Worm (Caenorhabditis elegans): ENCODE results near the gene Y50D4A.6.
"Not testable (repeated sequence)": the region's sequence is repeated elsewhere in the genome, so short reads cannot be mapped to it uniquely, and the experiment has no call there.

Gene Y50D4A.6

ce11 chrV:1223559-1223958, 24.5 kb upstream of the Y50D4A.6 start:
- no peak for TF ChIP-seq ceh-9 (tag; optimal IDR thresholded peaks at IDR 0.05)
- TF ChIP-seq unc-42 (tag; optimal IDR thresholded peaks at IDR 0.05), result peak; percentile 81

- no peak for TF ChIP-seq ceh-34 (tag; optimal IDR thresholded peaks at IDR 0.05)
- TF ChIP-seq ets-4 (tag; optimal IDR thresholded peaks at IDR 0.05), result no peak
- TF ChIP-seq ceh-19 (GFP tag; optimal IDR thresholded peaks at IDR 0.05), result no peak
- no peak for TF ChIP-seq nfya-1 (tag; optimal IDR thresholded peaks at IDR 0.05)
- TF ChIP-seq hlh-8 (tag; optimal IDR thresholded peaks at IDR 0.05), result no peak
- no peak for TF ChIP-seq hlh-15 (tag; optimal IDR thresholded peaks at IDR 0.05)
- no peak for TF ChIP-seq pros-1 (tag; optimal IDR thresholded peaks at IDR 0.05)
- TF ChIP-seq K09A11.1 (tag; optimal IDR thresholded peaks at IDR 0.05; ENCODE audit: insufficient read depth), result no peak
- TF ChIP-seq unc-3 (GFP tag; conservative IDR thresholded peaks at IDR 0.05), result no peak
- TF ChIP-seq unc-3 (tag; optimal IDR thresholded peaks at IDR 0.05), result no peak
- no peak for TF ChIP-seq tbx-7 (tag; optimal IDR thresholded peaks at IDR 0.05)
- TF ChIP-seq Y22D7AL.16 (tag; optimal IDR thresholded peaks at IDR 0.05), result no peak
- no peak for TF ChIP-seq ceh-45 (GFP tag; IDR thresholded peaks at IDR 0.05)
These were observed 21.4 kb upstream of the Y50D4A.6 start, which contains the start of gene Y50D4A.10 for ce11 chrV:1220509-1220908. Y50D4A.10 (minus strand) TSS chrV:1220565.

- no peak for TF ChIP-seq ceh-9 (tag; optimal IDR thresholded peaks at IDR 0.05)
- TF ChIP-seq lin-11 (tag; optimal IDR thresholded peaks at IDR 0.05), result no peak
These were observed 8.5 kb upstream of the Y50D4A.6 start, which contains the start of gene Y50D4A.1 for ce11 chrV:1207589-1207988. Y50D4A.1 (plus strand) TSS chrV:1207889.

- TF ChIP-seq dmd-4 (tag; optimal IDR thresholded peaks at IDR 0.05; ENCODE audit: borderline replicate concordance) (no peak), ceh-14 (tag; optimal IDR thresholded peaks at IDR 0.05) (peak; percentile 18), unc-42 (tag; optimal IDR thresholded peaks at IDR 0.05) (peak; percentile 78)
These were observed 7.9 kb upstream of the Y50D4A.6 start, which contains the start of gene Y50D4A.5 for ce11 chrV:1206971-1207370. Y50D4A.5 (plus strand) TSS chrV:1207307.

ce11 chrV:1201717-1202116, 2.6 kb upstream of the Y50D4A.6 start:
- TF ChIP-seq Y22D7AL.16 (tag; optimal IDR thresholded peaks at IDR 0.05) (no peak), unc-3 (GFP tag; conservative IDR thresholded peaks at IDR 0.05) (no peak), unc-3 (tag; optimal IDR thresholded peaks at IDR 0.05) (no peak), che-1 (tag; optimal IDR thresholded peaks at IDR 0.05) (no peak), ceh-34 (tag; optimal IDR thresholded peaks at IDR 0.05) (no peak), F13H6.1 (tag; optimal IDR thresholded peaks at IDR 0.05) (no peak), ceh-45 (GFP tag; IDR thresholded peaks at IDR 0.05) (no peak), fax-1 (tag; optimal IDR thresholded peaks at IDR 0.05) (no peak), sox-4 (tag; optimal IDR thresholded peaks at IDR 0.05) (no peak), ceh-14 (tag; optimal IDR thresholded peaks at IDR 0.05) (no peak), nhr-232 (tag; optimal IDR thresholded peaks at IDR 0.05) (no peak), unc-42 (tag; optimal IDR thresholded peaks at IDR 0.05) (no peak)

- TF ChIP-seq syd-9 (tag; optimal IDR thresholded peaks at IDR 0.05), result peak; percentile 65
- peak; percentile 93 for TF ChIP-seq C08G9.2 (tag; optimal IDR thresholded peaks at IDR 0.05)
- TF ChIP-seq unc-3 (GFP tag; conservative IDR thresholded peaks at IDR 0.05), result peak; percentile 59
- TF ChIP-seq unc-3 (tag; optimal IDR thresholded peaks at IDR 0.05), result not testable (repeated sequence)
- TF ChIP-seq ceh-34 (tag; optimal IDR thresholded peaks at IDR 0.05), result peak; percentile 83
- peak; percentile 84 for TF ChIP-seq lim-6 (tag; optimal IDR thresholded peaks at IDR 0.05)
- peak; percentile 85 for TF ChIP-seq ceh-2 (tag; optimal IDR thresholded peaks at IDR 0.05)
- peak; percentile 30 for TF ChIP-seq ceh-19 (GFP tag; optimal IDR thresholded peaks at IDR 0.05)
- TF ChIP-seq fkh-6 (tag; optimal IDR thresholded peaks at IDR 0.05), result peak; percentile 22
- TF ChIP-seq ceh-6 (GFP tag; optimal IDR thresholded peaks at IDR 0.05), result peak; percentile 29
- TF ChIP-seq pag-3 (tag; optimal IDR thresholded peaks at IDR 0.05; ENCODE audit: borderline replicate concordance), result peak; percentile 80
- peak; percentile 86 for TF ChIP-seq mec-3 (tag; optimal IDR thresholded peaks at IDR 0.05; ENCODE audit: borderline replicate concordance)
- peak; percentile 20 for TF ChIP-seq pqm-1 (tag; optimal IDR thresholded peaks at IDR 0.05)
- TF ChIP-seq unc-86 (tag; optimal IDR thresholded peaks at IDR 0.05), result peak; percentile 36
- peak; percentile 62 for TF ChIP-seq hlh-8 (tag; optimal IDR thresholded peaks at IDR 0.05)
- peak; percentile 83 for TF ChIP-seq dmd-4 (tag; optimal IDR thresholded peaks at IDR 0.05; ENCODE audit: borderline replicate concordance)
- TF ChIP-seq hlh-6 (tag; optimal IDR thresholded peaks at IDR 0.05), result peak; percentile 68
- peak; percentile 33 for TF ChIP-seq gmeb-2 (tag; optimal IDR thresholded peaks at IDR 0.05)
- TF ChIP-seq tbx-7 (tag; optimal IDR thresholded peaks at IDR 0.05), result peak; percentile 81
- TF ChIP-seq ets-4 (tag; optimal IDR thresholded peaks at IDR 0.05), result peak; percentile 86
- TF ChIP-seq rnt-1 (tag; optimal IDR thresholded peaks at IDR 0.05), result peak; percentile 84
- TF ChIP-seq zip-5 (tag; optimal IDR thresholded peaks at IDR 0.05), result peak; percentile 63
- TF ChIP-seq ceh-18 (tag; optimal IDR thresholded peaks at IDR 0.05), result peak; percentile 67
- TF ChIP-seq fax-1 (tag; optimal IDR thresholded peaks at IDR 0.05), result peak; percentile 86
- peak; percentile 89 for TF ChIP-seq ref-2 (tag; optimal IDR thresholded peaks at IDR 0.05)
These were observed 1.9 kb downstream of the Y50D4A.6 start for ce11 chrV:1197064-1197724.

Data from whole organism, late embryonic.